Worm (Caenorhabditis elegans) whole organism, L2 larva: ENCODE measurements around the gene C49G7.12.

Experiments used
- C34F6.9 ChIP-seq: fragments of 150-350 bp; optimal IDR thresholded peaks from 2 replicates; lab custom pipeline; 2014; ENCODE audit warnings: missing biosample characterization, missing genetic modification characterization
- F13H6.1 ChIP-seq: sonication (generic microtip); optimal IDR thresholded peaks from 2 replicates; lab custom pipeline; 2016; ENCODE audit warnings: missing genetic modification characterization, missing compliant biosample characterization
- aly-2 ChIP-seq: fragments of 150-350 bp; optimal IDR thresholded peaks from 2 replicates; lab custom pipeline; 2014; ENCODE audit warnings: missing biosample characterization, missing genetic modification characterization
- blmp-1 ChIP-seq: sonication (generic microtip); optimal IDR thresholded peaks from 2 replicates; lab custom pipeline; 2017; ENCODE audit warnings: missing genetic modification characterization, mild to moderate bottlenecking, missing compliant biosample characterization, antibody characterized with exemption, moderate library complexity; ENCODE audit not compliant: insufficient read depth
- ceh-16 ChIP-seq: fragments of 150-350 bp; optimal IDR thresholded peaks from 2 replicates; lab custom pipeline; 2014; ENCODE audit warnings: missing biosample characterization, missing genetic modification characterization
- ceh-82 ChIP-seq: fragments of 150-350 bp; optimal IDR thresholded peaks from 2 replicates; lab custom pipeline; 2014; ENCODE audit warnings: missing biosample characterization, missing genetic modification characterization
- dmd-4 ChIP-seq: sonication (generic microtip); optimal IDR thresholded peaks from 2 replicates; lab custom pipeline; 2017; ENCODE audit warnings: missing biosample characterization, missing genetic modification characterization
- egl-27 ChIP-seq: sonication (generic microtip); optimal IDR thresholded peaks from 3 replicates; lab custom pipeline; 2017; ENCODE audit warnings: missing biosample characterization, missing genetic modification reagents, missing genetic modification characterization
- elt-3 ChIP-seq: sonication (generic microtip); optimal IDR thresholded peaks from 2 replicates; lab custom pipeline; 2017; ENCODE audit warnings: missing biosample characterization, missing genetic modification characterization
- fos-1 ChIP-seq: fragments of 150-350 bp; optimal IDR thresholded peaks from 2 replicates; lab custom pipeline; 2014; ENCODE audit warnings: missing biosample characterization, missing genetic modification characterization
- gmeb-1 ChIP-seq: fragments of 150-350 bp; optimal IDR thresholded peaks from 2 replicates; lab custom pipeline; 2014; ENCODE audit warnings: missing biosample characterization, missing genetic modification characterization
- lin-13 ChIP-seq: fragments of 150-350 bp; optimal IDR thresholded peaks from 2 replicates; lab custom pipeline; 2014; ENCODE audit warnings: missing biosample characterization, missing genetic modification reagents, missing genetic modification characterization
- lin-39 ChIP-seq: fragments of 150-350 bp; optimal IDR thresholded peaks from 2 replicates; lab custom pipeline; 2014; ENCODE audit warnings: missing biosample characterization, missing genetic modification reagents, missing genetic modification characterization
- lsy-2 ChIP-seq, 2 experiments: fragments of 150-350 bp in 1 of 2; sonication (generic microtip) in 1 of 2; optimal IDR thresholded peaks; 2 replicates each; lab custom pipeline; 2014 to 2017; ENCODE audit warnings: missing biosample characterization in 2 of 2, missing genetic modification characterization in 2 of 2
- nhr-10 ChIP-seq: sonication (generic microtip); optimal IDR thresholded peaks from 2 replicates; lab custom pipeline; 2017; ENCODE audit warnings: missing biosample characterization, missing genetic modification characterization
- nhr-12 ChIP-seq: fragments of 150-350 bp; optimal IDR thresholded peaks from 2 replicates; lab custom pipeline; 2014; ENCODE audit warnings: missing biosample characterization, missing genetic modification characterization
- nhr-129 ChIP-seq: fragments of 150-350 bp; optimal IDR thresholded peaks from 2 replicates; lab custom pipeline; 2014; ENCODE audit warnings: missing biosample characterization, missing genetic modification characterization
- nhr-23 ChIP-seq: fragments of 150-350 bp; optimal IDR thresholded peaks from 2 replicates; lab custom pipeline; 2014; ENCODE audit warnings: missing biosample characterization, missing genetic modification reagents, missing genetic modification characterization
- nhr-237 ChIP-seq: fragments of 150-350 bp; optimal IDR thresholded peaks from 2 replicates; lab custom pipeline; 2014; ENCODE audit warnings: missing biosample characterization, missing genetic modification characterization
- nhr-25 ChIP-seq: fragments of 150-350 bp; sonication (generic microtip); optimal IDR thresholded peaks from 3 replicates; lab custom pipeline; 2014; ENCODE audit warnings: missing biosample characterization, missing genetic modification characterization
- nhr-77 ChIP-seq: fragments of 150-350 bp; optimal IDR thresholded peaks from 2 replicates; lab custom pipeline; 2014; ENCODE audit warnings: missing biosample characterization, missing genetic modification characterization
- peb-1 ChIP-seq: fragments of 150-350 bp; optimal IDR thresholded peaks from 2 replicates; lab custom pipeline; 2014; ENCODE audit warnings: missing biosample characterization, missing genetic modification characterization
- sem-4 ChIP-seq: fragments of 150-350 bp; optimal IDR thresholded peaks from 2 replicates; lab custom pipeline; 2014; ENCODE audit warnings: missing biosample characterization, missing genetic modification reagents, missing genetic modification characterization
- skn-1 ChIP-seq: sonication (generic microtip); optimal IDR thresholded peaks from 2 replicates; lab custom pipeline; 2017; ENCODE audit warnings: missing biosample characterization, missing genetic modification characterization
- sma-9 ChIP-seq, 2 experiments: fragments of 150-350 bp in 1 of 2; sonication (generic microtip) in 1 of 2; optimal IDR thresholded peaks; 2 replicates each; lab custom pipeline; 2014 to 2016; ENCODE audit warnings: missing genetic modification characterization in 2 of 2, mild to moderate bottlenecking in 1 of 2, missing biosample characterization in 1 of 2, missing compliant biosample characterization in 1 of 2, missing genetic modification reagents in 1 of 2, moderate library complexity in 1 of 2
- snpc-4 ChIP-seq: fragments of 150-350 bp; optimal IDR thresholded peaks from 2 replicates; lab custom pipeline; 2014; ENCODE audit warnings: missing biosample characterization, missing genetic modification characterization
- unc-39 ChIP-seq: fragments of 150-350 bp; optimal IDR thresholded peaks from 2 replicates; lab custom pipeline; 2014; ENCODE audit warnings: missing biosample characterization, missing genetic modification characterization
- unc-55 ChIP-seq: fragments of 150-350 bp; sonication (generic microtip); optimal IDR thresholded peaks from 3 replicates; lab custom pipeline; 2014; ENCODE audit warnings: missing biosample characterization, missing genetic modification reagents, missing genetic modification characterization
- zag-1 ChIP-seq: fragments of 150-350 bp; optimal IDR thresholded peaks from 2 replicates; lab custom pipeline; 2014; ENCODE audit warnings: missing biosample characterization, missing genetic modification characterization
- ztf-1 ChIP-seq: fragments of 200-800 bp; sonication (Bioruptor generic); conservative IDR thresholded peaks from 2 replicates; pipeline ENCODE4 v1.3.6; 2022; ENCODE audit warnings: missing genetic modification characterization, missing compliant biosample characterization
- ztf-4 ChIP-seq: fragments of 150-350 bp; optimal IDR thresholded peaks from 2 replicates; lab custom pipeline; 2014; ENCODE audit warnings: missing biosample characterization, missing genetic modification characterization

The C49G7.12 gene

ce11 chrV:4024777-4025176, 13.4 kb upstream of the C49G7.12 start, which contains the start of gene K09D9.1 (continued):
- TF ChIP-seq lsy-2 (tag; optimal IDR thresholded peaks at IDR 0.05; lab: Kevin White, UChicago) (no peak), egl-27 (no peak), snpc-4 (tag; lab: Kevin White, UChicago) (no peak), nhr-237 (no peak), aly-2 (tag; lab: Kevin White, UChicago) (no peak), nhr-129 (peak; percentile 86), dmd-4 (tag; lab: Kevin White, UChicago) (no peak), fos-1 (tag; lab: Kevin White, UChicago) (peak; percentile 97)

ce11 chrV:4029627-4030026, 8.6 kb upstream of the C49G7.12 start:
- TF ChIP-seq lin-13 (GFP tag; lab: Kevin White, UChicago) (no peak), ceh-16 (no peak), nhr-12 (no peak), fos-1 (tag; lab: Kevin White, UChicago) (peak; percentile 7), blmp-1 (tag; lab: Kevin White, UChicago) (no peak), sma-9 (GFP tag; optimal IDR thresholded peaks at IDR 0.05; lab: Kevin White, UChicago) (peak; percentile 20), sma-9 (tag; optimal IDR thresholded peaks at IDR 0.05; lab: Kevin White, UChicago) (no peak), aly-2 (tag; lab: Kevin White, UChicago) (no peak), peb-1 (tag; lab: Kevin White, UChicago) (no peak), dmd-4 (tag; lab: Kevin White, UChicago) (no peak), gmeb-1 (tag; lab: Kevin White, UChicago) (no peak), zag-1 (tag; lab: Kevin White, UChicago) (no peak), nhr-129 (peak; percentile 23), unc-39 (no peak), sem-4 (tag; lab: Kevin White, UChicago) (no peak)
- TF ChIP-seq, all 48 proteins: peak for 3

- TF ChIP-seq C34F6.9 (tag; lab: Kevin White, UChicago) (no peak), peb-1 (tag; lab: Kevin White, UChicago) (no peak), nhr-77 (no peak)
Measured at ce11 chrV:4031319-4031718, 6.9 kb upstream of the C49G7.12 start, which contains the start of gene cyp-35A4. Gene cyp-35A4 (plus strand): TSS chrV:4031619.

ce11 chrV:4034303-4034702, 3.9 kb upstream of the C49G7.12 start, which contains the start of gene C49G7.7:
Gene C49G7.7 (plus strand): TSS chrV:4034476.
- no peak for TF ChIP-seq unc-55 (GFP tag; lab: Kevin White, UChicago)
- no peak for TF ChIP-seq snpc-4 (tag; lab: Kevin White, UChicago)
- TF ChIP-seq C34F6.9 (tag; lab: Kevin White, UChicago): no peak
- TF ChIP-seq ceh-16: no peak
- no peak for TF ChIP-seq F13H6.1 (tag; lab: Kevin White, UChicago)
- no peak for TF ChIP-seq lin-39 (tag; lab: Kevin White, UChicago)
- TF ChIP-seq elt-3 (tag; lab: Kevin White, UChicago): no peak
- no peak for TF ChIP-seq nhr-25 (tag; lab: Kevin White, UChicago)
- TF ChIP-seq ztf-4 (tag; lab: Kevin White, UChicago): no peak
- TF ChIP-seq nhr-10 (tag; lab: Kevin White, UChicago): no peak
- TF ChIP-seq nhr-129: no peak
- no peak for TF ChIP-seq nhr-23
- no peak for TF ChIP-seq sma-9 (GFP tag; optimal IDR thresholded peaks at IDR 0.05; lab: Kevin White, UChicago)
- no peak for TF ChIP-seq sma-9 (tag; optimal IDR thresholded peaks at IDR 0.05; lab: Kevin White, UChicago)
- no peak for TF ChIP-seq gmeb-1 (tag; lab: Kevin White, UChicago)
- TF ChIP-seq ztf-1 (GFP tag; lab: Robert Waterston, UW): no peak
- no peak for TF ChIP-seq lin-13 (GFP tag; lab: Kevin White, UChicago)
- TF ChIP-seq, all 48 proteins: peak for 0

- no peak for TF ChIP-seq nhr-129
- no peak for TF ChIP-seq lin-13 (GFP tag; lab: Kevin White, UChicago)
- TF ChIP-seq ztf-4 (tag; lab: Kevin White, UChicago): no peak
- TF ChIP-seq ceh-16: no peak
- TF ChIP-seq, all 48 proteins: peak for 0
Measured at ce11 chrV:4035811-4036210, 2.4 kb upstream of the C49G7.12 start, which contains the start of gene C49G7.13. Gene C49G7.13 (plus strand): TSS chrV:4036111.

ce11 chrV:4038557-4038956, 347 bp downstream of the C49G7.12 start:
- TF ChIP-seq ztf-4 (tag; lab: Kevin White, UChicago) (no peak), F13H6.1 (tag; lab: Kevin White, UChicago) (no peak), ceh-82 (no peak), skn-1 (no peak), nhr-129 (peak; percentile 69), gmeb-1 (tag; lab: Kevin White, UChicago) (no peak), unc-39 (no peak)
- TF ChIP-seq, all 48 proteins: peak for 1
